Fruit fly (Drosophila melanogaster) whole organism: ENCODE data around the gene CG42654.

Experiments
- CG8478 ChIP-seq: fragments of >200 bp; optimal IDR thresholded peaks from 2 replicates; lab custom pipeline; 2018; ENCODE audit warnings: inconsistent platforms
- pan ChIP-seq: fragments of >200 bp; optimal IDR thresholded peaks from 2 replicates; lab custom pipeline; 2017
- psq ChIP-seq: fragments of >200 bp; optimal IDR thresholded peaks from 2 replicates; lab custom pipeline; 2017
- usp ChIP-seq: fragments of >200 bp; optimal IDR thresholded peaks from 2 replicates; lab custom pipeline; 2017; ENCODE audit warnings: missing biosample characterization, missing genetic modification characterization, mixed read lengths

DNA sequence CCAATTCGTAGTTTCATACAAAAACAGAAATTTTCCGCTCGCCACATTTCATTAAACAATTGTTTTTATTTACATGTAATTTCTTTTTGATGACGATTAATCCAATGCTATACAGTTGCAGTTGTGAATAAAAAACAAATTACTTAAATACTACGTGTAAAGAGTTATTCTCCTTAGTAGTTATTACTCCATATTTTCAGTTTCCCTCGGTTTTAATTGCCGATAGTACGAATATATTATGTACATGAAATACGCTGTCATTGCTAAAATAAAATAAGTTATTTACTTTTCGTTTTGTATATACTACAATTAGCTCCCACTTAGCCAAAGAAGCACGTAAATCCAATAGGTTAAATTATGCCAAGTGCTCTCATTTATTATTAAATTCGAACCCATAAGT lies 714 bp downstream of the CG42654 start, which contains the start of gene CG42655:
- no peak for TF ChIP-seq usp (GFP tag; lab: Kevin White, UChicago)
- no peak for TF ChIP-seq pan (lab: Kevin White, UChicago)
- TF ChIP-seq psq, result no peak
- no peak for TF ChIP-seq CG8478 (lab: Kevin White, UChicago)
